Fruit fly (Drosophila melanogaster) whole organism, prepupa: ENCODE results near the gene CG4757.
A peak's percentile ranks its signal among the peaks of the same experiment; 100 is the strongest.

Experiments used
- CG1621 ChIP-seq: fragments of 200-800 bp; sonication (Bioruptor generic); optimal IDR thresholded peaks from 3 replicates; lab custom pipeline; 2018; ENCODE audit warnings: missing biosample characterization, mild to moderate bottlenecking, missing genetic modification characterization
- CG34406 ChIP-seq: fragments of 200-800 bp; sonication (Bioruptor generic); optimal IDR thresholded peaks from 3 replicates; lab custom pipeline; 2016; ENCODE audit warnings: missing biosample characterization, missing genetic modification characterization

- TF ChIP-seq CG1621 (tag; lab: Kevin White, UChicago) (peak; percentile 56), CG34406 (GFP tag; lab: Kevin White, UChicago) (no peak)
These were observed 39.3 kb downstream of the CG4757 start for dm6 chr3R:11200042-11200884.
